Fruit fly (Drosophila melanogaster): ENCODE results near the gene CG13004.

The CG13004 gene

DNA sequence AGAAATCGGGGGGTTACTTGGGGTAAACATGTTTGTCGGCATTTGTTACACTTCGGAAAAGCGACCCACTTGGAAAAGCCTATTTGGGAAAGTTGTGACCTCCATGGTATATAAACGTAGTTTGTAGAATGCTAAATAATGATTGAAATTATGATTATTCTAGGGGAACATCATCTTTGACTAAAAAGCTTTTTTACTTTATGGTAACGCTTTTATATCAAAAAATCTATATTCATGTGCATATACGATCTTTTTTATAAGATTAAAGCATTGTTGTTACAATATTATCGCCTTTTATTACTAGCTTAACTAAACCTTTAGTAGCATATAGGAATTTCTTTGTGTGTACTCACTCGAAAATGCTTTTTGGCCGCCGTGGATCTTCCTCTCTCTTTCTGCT lies 1.1 kb downstream of the CG13004 start (continued):
- no peak for TF ChIP-seq CG12299 (tag; optimal IDR thresholded peaks at IDR 0.05)
- TF ChIP-seq CG6689 (GFP tag; IDR thresholded peaks at IDR 0.05) = peak; percentile 55
- peak; percentile 67 for TF ChIP-seq CoRest (tag; optimal IDR thresholded peaks at IDR 0.05)
- peak; percentile 44; the same call in 1 of the 2 replicates for TF ChIP-seq ttk (GFP tag; IDR thresholded peaks at IDR 0.05)
- TF ChIP-seq CG12155 (GFP tag; optimal IDR thresholded peaks at IDR 0.05) = no peak
- peak; percentile 26 for TF ChIP-seq bab2 (GFP tag; optimal IDR thresholded peaks at IDR 0.05)
- TF ChIP-seq CG6765 (GFP tag; optimal IDR thresholded peaks at IDR 0.05) = no peak
- TF ChIP-seq NFAT (GFP tag; IDR thresholded peaks at IDR 0.05) = no peak
- no peak for TF ChIP-seq CG1024 (GFP tag; IDR thresholded peaks at IDR 0.05)
- TF ChIP-seq CG17328 (GFP tag; IDR thresholded peaks at IDR 0.05) = 0 out of 2 replicates have a peak, but pooled peaks have one; percentile 14
- peak; percentile 45 for TF ChIP-seq phol (tag; optimal IDR thresholded peaks at IDR 0.05)
- TF ChIP-seq abd-A (tag; optimal IDR thresholded peaks at IDR 0.05) = no peak
- TF ChIP-seq CG8944 (GFP tag; optimal IDR thresholded peaks at IDR 0.05) = peak; percentile 18
- peak; percentile 78 for TF ChIP-seq Drgx (GFP tag; IDR thresholded peaks at IDR 0.05)
- TF ChIP-seq CG8478 (optimal IDR thresholded peaks at IDR 0.05) = no peak
- peak; percentile 24; the same call in 1 of the 2 replicates for TF ChIP-seq CG3847 (GFP tag; IDR thresholded peaks at IDR 0.05)
- no peak for TF ChIP-seq Side (GFP tag; optimal IDR thresholded peaks at IDR 0.05)
- no peak for TF ChIP-seq hb (GFP tag; IDR thresholded peaks at IDR 0.05; ENCODE audit: partially characterized antibody)
- TF ChIP-seq Taf1 (GFP tag; IDR thresholded peaks at IDR 0.05) = no peak
- peak; percentile 81 for TF ChIP-seq Med (GFP tag)
- peak; percentile 54 for TF ChIP-seq CG12659 (GFP tag; optimal IDR thresholded peaks at IDR 0.05)
- peak; percentile 18 for TF ChIP-seq CG1529 (GFP tag; optimal IDR thresholded peaks at IDR 0.05)
- TF ChIP-seq hkb (optimal IDR thresholded peaks at IDR 0.05) = no peak
- 0 out of 2 replicates have a peak, but pooled peaks have one; percentile 32 for TF ChIP-seq hkb (GFP tag; IDR thresholded peaks at IDR 0.05)
- peak; percentile 77 for TF ChIP-seq gem (tag; optimal IDR thresholded peaks at IDR 0.05)
- peak; percentile 60 for TF ChIP-seq CG2120 (GFP tag; optimal IDR thresholded peaks at IDR 0.05)
- TF ChIP-seq Trl (optimal IDR thresholded peaks at IDR 0.05) = no peak
- TF ChIP-seq Trl (GFP tag; optimal IDR thresholded peaks at IDR 0.05) = peak; percentile 28
- TF ChIP-seq sd (tag; optimal IDR thresholded peaks at IDR 0.05) = peak; percentile 6
- TF ChIP-seq CG7372 (GFP tag; IDR thresholded peaks at IDR 0.05) = peak; percentile 14; the same call in 1 of the 2 replicates
- TF ChIP-seq Mrtf (GFP tag; IDR thresholded peaks at IDR 0.05) = no peak
- no peak for TF ChIP-seq CG4282 (GFP tag; optimal IDR thresholded peaks at IDR 0.05)
- peak; percentile 37 for TF ChIP-seq CG8924 (tag; optimal IDR thresholded peaks at IDR 0.05)
- TF ChIP-seq CG34422 (GFP tag; IDR thresholded peaks at IDR 0.05) = no peak
- TF ChIP-seq Ssrp (tag; optimal IDR thresholded peaks at IDR 0.05) = peak; percentile 55
- TF ChIP-seq Nf-YB (GFP tag; optimal IDR thresholded peaks at IDR 0.05) = no peak
- peak; percentile 32 for TF ChIP-seq Sox100B (GFP tag; optimal IDR thresholded peaks at IDR 0.05)
- TF ChIP-seq CG11093 (GFP tag; IDR thresholded peaks at IDR 0.05) = peak; percentile 18; the same call in 1 of the 3 replicates
- TF ChIP-seq salm (tag; optimal IDR thresholded peaks at IDR 0.05) = peak; percentile 16
- peak; percentile 64 for TF ChIP-seq dmrt99B (tag; optimal IDR thresholded peaks at IDR 0.05)
- TF ChIP-seq unpg (GFP tag; optimal IDR thresholded peaks at IDR 0.05) = peak; percentile 60
- peak; percentile 60 for TF ChIP-seq CG15269 (tag; optimal IDR thresholded peaks at IDR 0.05)
- no peak for TF ChIP-seq cas (GFP tag; IDR thresholded peaks at IDR 0.05)
- TF ChIP-seq Abd-B (GFP tag; optimal IDR thresholded peaks at IDR 0.05) = peak; percentile 11
- TF ChIP-seq Jarid2 (GFP tag; optimal IDR thresholded peaks at IDR 0.05) = no peak
- TF ChIP-seq Atf3 (GFP tag; optimal IDR thresholded peaks at IDR 0.05) = no peak
- peak; percentile 67 for TF ChIP-seq CG2678 (tag; optimal IDR thresholded peaks at IDR 0.05)
- TF ChIP-seq D19A (tag; optimal IDR thresholded peaks at IDR 0.05) = peak; percentile 26
- TF ChIP-seq CG18599 (GFP tag; optimal IDR thresholded peaks at IDR 0.05) = peak; percentile 13
- no peak for TF ChIP-seq exex (tag; optimal IDR thresholded peaks at IDR 0.05)
- TF ChIP-seq peb (GFP tag; IDR thresholded peaks at IDR 0.05) = no peak
- peak; percentile 62 for TF ChIP-seq CG11504 (tag; optimal IDR thresholded peaks at IDR 0.05)

Data from whole organism, embryonic.